Fruit fly (Drosophila melanogaster): ENCODE measurements around the gene rdx.

The rdx gene

dm6 chr3R:14019407-14020050 lies 12.3 kb downstream of the rdx start (continued):
- no peak for TF ChIP-seq CG33557 (GFP tag; optimal IDR thresholded peaks at IDR 0.05)
- no peak for TF ChIP-seq luna (GFP tag; optimal IDR thresholded peaks at IDR 0.05)
- TF ChIP-seq CG6254 (GFP tag; optimal IDR thresholded peaks at IDR 0.05), result no peak
- TF ChIP-seq CG10654 (GFP tag; optimal IDR thresholded peaks at IDR 0.05), result no peak
- no peak for TF ChIP-seq crc (GFP tag; optimal IDR thresholded peaks at IDR 0.05)
- peak; percentile 26 for TF ChIP-seq CG18599 (GFP tag; optimal IDR thresholded peaks at IDR 0.05)
- TF ChIP-seq CG10274 (GFP tag; optimal IDR thresholded peaks at IDR 0.05), result no peak
- no peak for TF ChIP-seq grau (tag; optimal IDR thresholded peaks at IDR 0.05)
- no peak for TF ChIP-seq Hsf (GFP tag; optimal IDR thresholded peaks at IDR 0.05)
- TF ChIP-seq tna (GFP tag; IDR thresholded peaks at IDR 0.05; ENCODE audit: partially characterized antibody), result 0 out of 2 replicates have a peak, but pooled peaks have one; percentile 28
- TF ChIP-seq ase (GFP tag; IDR thresholded peaks at IDR 0.05), result no peak
- TF ChIP-seq CG18262 (tag; optimal IDR thresholded peaks at IDR 0.05), result no peak
- TF ChIP-seq lab (GFP tag; optimal IDR thresholded peaks at IDR 0.05), result peak; percentile 66
- TF ChIP-seq bowl (GFP tag; IDR thresholded peaks at IDR 0.05), result no peak
- peak; percentile 87; the same call in 3 of the 4 replicates for TF ChIP-seq chinmo (GFP tag; IDR thresholded peaks at IDR 0.05; ENCODE audit: partially characterized antibody)
- TF ChIP-seq CG34376 (GFP tag; optimal IDR thresholded peaks at IDR 0.05), result peak; percentile 65
- no peak for TF ChIP-seq CG8478 (optimal IDR thresholded peaks at IDR 0.05)
- no peak for TF ChIP-seq CG15073 (GFP tag; optimal IDR thresholded peaks at IDR 0.05)
- TF ChIP-seq pum (GFP tag; optimal IDR thresholded peaks at IDR 0.05), result no peak
- no peak for TF ChIP-seq Ssrp (tag; optimal IDR thresholded peaks at IDR 0.05)
- TF ChIP-seq CG2712 (tag; optimal IDR thresholded peaks at IDR 0.05), result no peak
- no peak for TF ChIP-seq CG17829 (tag; optimal IDR thresholded peaks at IDR 0.05)
- TF ChIP-seq dm (GFP tag; optimal IDR thresholded peaks at IDR 0.05), result no peak
- no peak for TF ChIP-seq wor (GFP tag; IDR thresholded peaks at IDR 0.05)
- no peak for TF ChIP-seq mld (GFP tag; IDR thresholded peaks at IDR 0.05; ENCODE audit: partially characterized antibody)
- TF ChIP-seq CG15479 (GFP tag; optimal IDR thresholded peaks at IDR 0.05), result no peak
- TF ChIP-seq CG6272 (GFP tag; IDR thresholded peaks at IDR 0.05), result no peak
- no peak for TF ChIP-seq croc (GFP tag; conservative IDR thresholded peaks at IDR 0.05)
- TF ChIP-seq fd102C (GFP tag; optimal IDR thresholded peaks at IDR 0.05), result no peak
- no peak for TF ChIP-seq jing (GFP tag; optimal IDR thresholded peaks at IDR 0.05)
- TF ChIP-seq esg (GFP tag; conservative IDR thresholded peaks at IDR 0.05), result no peak
- TF ChIP-seq cad (GFP tag; optimal IDR thresholded peaks at IDR 0.05), result no peak
- TF ChIP-seq nerfin-1 (tag; optimal IDR thresholded peaks at IDR 0.05), result no peak
- TF ChIP-seq CG17568 (GFP tag; optimal IDR thresholded peaks at IDR 0.05), result no peak
- no peak for TF ChIP-seq bigmax (GFP tag; optimal IDR thresholded peaks at IDR 0.05)
- TF ChIP-seq scrt (GFP tag; optimal IDR thresholded peaks at IDR 0.05), result no peak
- TF ChIP-seq NK7.1 (GFP tag; optimal IDR thresholded peaks at IDR 0.05), result no peak
- TF ChIP-seq chif (GFP tag; optimal IDR thresholded peaks at IDR 0.05), result no peak
- no peak for TF ChIP-seq crp (GFP tag; optimal IDR thresholded peaks at IDR 0.05)
- no peak for TF ChIP-seq odd (GFP tag; optimal IDR thresholded peaks at IDR 0.05)
- TF ChIP-seq kay (GFP tag; optimal IDR thresholded peaks at IDR 0.05), result no peak
- TF ChIP-seq bbx (GFP tag; IDR thresholded peaks at IDR 0.05; ENCODE audit: partially characterized antibody), result no peak
- no peak for TF ChIP-seq Xbp1 (GFP tag; optimal IDR thresholded peaks at IDR 0.05)
- TF ChIP-seq fd96Cb (tag; optimal IDR thresholded peaks at IDR 0.05), result no peak
- no peak for TF ChIP-seq BEAF-32 (GFP tag; optimal IDR thresholded peaks at IDR 0.05)
- no peak for TF ChIP-seq jigr1 (GFP tag; IDR thresholded peaks at IDR 0.05)
- TF ChIP-seq CG6683 (GFP tag; optimal IDR thresholded peaks at IDR 0.05), result no peak
- no peak for TF ChIP-seq CG3281 (GFP tag; optimal IDR thresholded peaks at IDR 0.05)
- no peak for TF ChIP-seq Max (GFP tag; optimal IDR thresholded peaks at IDR 0.05)

Data from whole organism, embryonic.